Fruit fly (Drosophila melanogaster): ENCODE results near the gene Tango10.
A peak's percentile ranks its signal among the peaks of the same experiment; 100 is the strongest.

The Tango10 gene

DNA sequence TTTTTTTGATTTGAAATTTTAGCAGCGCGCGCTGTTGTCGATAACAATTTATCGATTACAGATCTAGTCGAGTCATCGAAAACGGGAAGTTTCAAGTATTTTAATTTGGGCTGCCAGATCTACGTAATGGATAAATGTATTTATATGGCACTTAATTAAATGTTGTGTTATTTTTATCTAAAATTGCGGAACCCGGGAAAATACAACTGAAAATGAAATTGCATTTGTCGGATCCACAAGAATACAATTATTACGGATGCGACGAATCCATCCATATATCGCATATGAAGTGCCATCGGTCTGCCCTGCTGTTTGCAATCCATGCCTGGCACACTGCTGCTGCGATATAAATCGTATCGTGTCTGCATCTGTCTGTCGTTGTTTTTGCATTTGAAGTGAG, at the start of gene Tango10 (continued):
- TF ChIP-seq mam (GFP tag; optimal IDR thresholded peaks at IDR 0.05) (peak; percentile 62), ranshi (GFP tag; IDR thresholded peaks at IDR 0.05) (peak; percentile 50; the same call in 1 of the 2 replicates), CG9609 (GFP tag; optimal IDR thresholded peaks at IDR 0.05) (no peak), Chrac-16 (GFP tag; optimal IDR thresholded peaks at IDR 0.05) (peak; percentile 55), Dbx (GFP tag; IDR thresholded peaks at IDR 0.05) (peak; percentile 75), kah (GFP tag; optimal IDR thresholded peaks at IDR 0.05) (no peak), Ssrp (tag; optimal IDR thresholded peaks at IDR 0.05) (peak; percentile 48), CG10366 (GFP tag; IDR thresholded peaks at IDR 0.05) (peak; percentile 52), CG6254 (GFP tag; optimal IDR thresholded peaks at IDR 0.05) (no peak), ems (GFP tag; optimal IDR thresholded peaks at IDR 0.05) (no peak), repo (GFP tag; optimal IDR thresholded peaks at IDR 0.05) (peak; percentile 1), Hr39 (optimal IDR thresholded peaks at IDR 0.05) (no peak), CG10274 (GFP tag; optimal IDR thresholded peaks at IDR 0.05) (no peak), CG11085 (GFP tag; IDR thresholded peaks at IDR 0.05) (no peak), Atf6 (GFP tag; IDR thresholded peaks at IDR 0.05) (peak; percentile 51; the same call in 1 of the 2 replicates), twi (tag; optimal IDR thresholded peaks at IDR 0.05) (no peak), CG12391 (tag; optimal IDR thresholded peaks at IDR 0.05) (peak; percentile 60), dpn (GFP tag; optimal IDR thresholded peaks at IDR 0.05) (peak; percentile 51 to 58), ham (GFP tag; IDR thresholded peaks at IDR 0.05) (no peak), CG8359 (GFP tag; optimal IDR thresholded peaks at IDR 0.05; ENCODE audit: borderline replicate concordance) (no peak), slp2 (GFP tag; optimal IDR thresholded peaks at IDR 0.05) (peak; percentile 35), knrl (GFP tag; IDR thresholded peaks at IDR 0.05; ENCODE audit: partially characterized antibody) (peak; percentile 86), exex (tag; optimal IDR thresholded peaks at IDR 0.05) (peak; percentile 12), ssp (GFP tag; IDR thresholded peaks at IDR 0.05) (peak; percentile 37), az2 (GFP tag; optimal IDR thresholded peaks at IDR 0.05) (peak; percentile 29), CG15514 (GFP tag; optimal IDR thresholded peaks at IDR 0.05) (peak; percentile 84), Dfd (GFP tag; optimal IDR thresholded peaks at IDR 0.05) (no peak), CG15479 (GFP tag; optimal IDR thresholded peaks at IDR 0.05) (no peak), pum (GFP tag; optimal IDR thresholded peaks at IDR 0.05) (peak; percentile 55), CG14014 (GFP tag; IDR thresholded peaks at IDR 0.05) (0 out of 2 replicates have a peak, but pooled peaks have one; percentile 39), CG18764 (GFP tag; optimal IDR thresholded peaks at IDR 0.05) (peak; percentile 96), CG10565 (GFP tag; optimal IDR thresholded peaks at IDR 0.05) (no peak), HLH3B (GFP tag; IDR thresholded peaks at IDR 0.05) (peak; percentile 58), Hand (GFP tag; optimal IDR thresholded peaks at IDR 0.05) (no peak), jigr1 (GFP tag; IDR thresholded peaks at IDR 0.05) (no peak), CG4707 (GFP tag; optimal IDR thresholded peaks at IDR 0.05) (no peak), CG14441 (GFP tag; IDR thresholded peaks at IDR 0.05) (peak; percentile 34; the same call in 1 of the 2 replicates), CG17912 (GFP tag; optimal IDR thresholded peaks at IDR 0.05) (no peak), CG10543 (GFP tag; optimal IDR thresholded peaks at IDR 0.05) (no peak), chinmo (GFP tag; IDR thresholded peaks at IDR 0.05; ENCODE audit: partially characterized antibody) (peak; percentile 77; the same call in 2 of the 4 replicates), nerfin-1 (tag; optimal IDR thresholded peaks at IDR 0.05) (peak; percentile 51), CG6654 (GFP tag; optimal IDR thresholded peaks at IDR 0.05) (no peak), sr (GFP tag; IDR thresholded peaks at IDR 0.05) (no peak), Mrtf (GFP tag; IDR thresholded peaks at IDR 0.05) (no peak), H15 (GFP tag; IDR thresholded peaks at IDR 0.05) (peak; percentile 34; the same call in 1 of the 3 replicates), CG18599 (GFP tag; optimal IDR thresholded peaks at IDR 0.05) (no peak), YL-1 (GFP tag; optimal IDR thresholded peaks at IDR 0.05) (peak; percentile 63), Mes4 (GFP tag; optimal IDR thresholded peaks at IDR 0.05) (peak; percentile 9), Neu2 (GFP tag; optimal IDR thresholded peaks at IDR 0.05; ENCODE audit: borderline replicate concordance) (no peak), vnd (GFP tag; IDR thresholded peaks at IDR 0.05; ENCODE audit: partially characterized antibody) (peak; percentile 78), oc (tag; optimal IDR thresholded peaks at IDR 0.05) (no peak)
